Worm (Caenorhabditis elegans) whole organism, mixed stage, embryonic: Measurements from ENCODE around the gene lon-8.

Source experiments
- elt-3 ChIP-seq: fragments of 150-350 bp; optimal IDR thresholded peaks from 2 replicates; lab custom pipeline; 2014; ENCODE audit warnings: missing biosample characterization, missing genetic modification characterization
- lin-13 ChIP-seq: fragments of 150-350 bp; optimal IDR thresholded peaks from 2 replicates; lab custom pipeline; 2014; ENCODE audit warnings: missing biosample characterization, missing genetic modification characterization
- mep-1 ChIP-seq: fragments of 150-350 bp; optimal IDR thresholded peaks from 2 replicates; lab custom pipeline; 2017; ENCODE audit warnings: missing biosample characterization, missing genetic modification reagents, missing genetic modification characterization, inconsistent platforms
- nhr-2 ChIP-seq: fragments of 150-350 bp; optimal IDR thresholded peaks from 2 replicates; lab custom pipeline; 2014; ENCODE audit warnings: missing biosample characterization, missing genetic modification characterization
- nhr-76 ChIP-seq: sonication (generic microtip); optimal IDR thresholded peaks from 2 replicates; lab custom pipeline; 2017; ENCODE audit warnings: missing biosample characterization, missing genetic modification characterization
- snpc-4 ChIP-seq: fragments of 150-350 bp; optimal IDR thresholded peaks from 2 replicates; lab custom pipeline; 2014; ENCODE audit warnings: missing biosample characterization, missing genetic modification characterization
- sptf-1 ChIP-seq: sonication (generic microtip); optimal IDR thresholded peaks from 2 replicates; lab custom pipeline; 2017; ENCODE audit warnings: mild to moderate bottlenecking, missing genetic modification characterization, moderate library complexity, missing compliant biosample characterization
- unc-39 ChIP-seq: fragments of 150-350 bp; optimal IDR thresholded peaks from 2 replicates; lab custom pipeline; 2014; ENCODE audit warnings: missing biosample characterization, missing genetic modification characterization
- unc-62 ChIP-seq: fragments of 150-350 bp; optimal IDR thresholded peaks from 2 replicates; lab custom pipeline; 2014; ENCODE audit warnings: missing biosample characterization, missing genetic modification reagents, missing genetic modification characterization

ce11 chrV:18014116-18014515, 12.9 kb upstream of the lon-8 start, which contains the start of gene srh-133:
- TF ChIP-seq mep-1 (tag; lab: Kevin White, UChicago) (no peak), sptf-1 (tag; lab: Kevin White, UChicago) (no peak), nhr-76 (no peak), unc-62 (GFP tag; lab: Kevin White, UChicago) (no peak), lin-13 (tag; lab: Kevin White, UChicago) (no peak), unc-39 (no peak), elt-3 (no peak), nhr-2 (tag; lab: Kevin White, UChicago) (no peak), snpc-4 (no peak)
